Worm (Caenorhabditis elegans): Measurements from ENCODE around the gene srt-48.

srt-48 gene

ce11 chrIV:15068818-15069217 is at the start of gene srt-48:
Gene srt-48, minus strand, starts transcription at chrIV:15068918.
- TF ChIP-seq F49E8.2 (tag; optimal IDR thresholded peaks at IDR 0.05; ENCODE audit: borderline replicate concordance) (no peak), lir-3 (tag; optimal IDR thresholded peaks at IDR 0.05) (no peak), tag-97 (GFP tag; IDR thresholded peaks at IDR 0.05) (no peak), ztf-7 (tag; optimal IDR thresholded peaks at IDR 0.05) (no peak), snpc-1.2 (GFP tag; IDR thresholded peaks at IDR 0.05) (no peak), F26F4.8 (GFP tag; conservative IDR thresholded peaks at IDR 0.05) (no peak)

ce11 chrIV:15118390-15118789 is 49.7 kb upstream of the srt-48 start, which contains the start of gene M199.136:
Gene M199.136, plus strand, starts transcription at chrIV:15118690.
- no peak for TF ChIP-seq ceh-82 (tag; optimal IDR thresholded peaks at IDR 0.05)
- TF ChIP-seq nhr-6 (tag; optimal IDR thresholded peaks at IDR 0.05) = no peak
- TF ChIP-seq zfp-2 (tag; optimal IDR thresholded peaks at IDR 0.05) = no peak
- no peak for TF ChIP-seq arid-1 (GFP tag; conservative IDR thresholded peaks at IDR 0.05)

ce11 chrIV:15114324-15114723 is 45.6 kb upstream of the srt-48 start, which contains the start of gene M199.135:
Gene M199.135, plus strand, starts transcription at chrIV:15114624.
- TF ChIP-seq arid-1 (GFP tag; conservative IDR thresholded peaks at IDR 0.05) (no peak), attf-4 (tag; optimal IDR thresholded peaks at IDR 0.05) (no peak), pha-4 (GFP tag; IDR thresholded peaks at IDR 0.05) (no peak), pha-4 (tag; optimal IDR thresholded peaks at IDR 0.05) (no peak), T20F7.1 (GFP tag; optimal IDR thresholded peaks at IDR 0.05) (no peak), madf-5 (GFP tag; IDR thresholded peaks at IDR 0.05) (no peak), nhr-41 (GFP tag; IDR thresholded peaks at IDR 0.05) (no peak), hif-1 (tag; optimal IDR thresholded peaks at IDR 0.05) (no peak)

DNA sequence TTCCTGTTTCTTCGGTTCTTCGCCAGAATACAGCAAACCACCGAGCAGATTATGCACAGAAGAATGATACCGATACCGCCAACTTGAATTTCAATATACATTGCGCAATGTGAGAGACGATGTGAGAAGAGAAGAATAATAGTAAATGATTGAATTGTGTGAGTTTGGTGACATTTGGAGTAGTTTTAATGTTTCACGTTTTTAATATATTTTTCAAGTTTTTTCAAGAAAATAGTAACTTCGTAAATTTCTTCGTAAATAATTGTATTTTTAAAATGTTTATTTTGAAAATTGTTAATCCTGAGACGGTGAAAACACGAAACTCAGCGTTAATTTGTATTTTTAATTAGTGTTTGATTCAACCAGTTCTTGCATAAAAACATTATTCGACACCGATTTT is 44.4 kb upstream of the srt-48 start, which contains the start of gene M199.134:
M199.134 (minus strand) TSS at position 101 of the 400 bp plus-strand sequence.
- no peak for TF ChIP-seq lin-1 (GFP tag; IDR thresholded peaks at IDR 0.05)
- TF ChIP-seq lin-29 (GFP tag; IDR thresholded peaks at IDR 0.05) = no peak
- TF ChIP-seq tra-1 (GFP tag; IDR thresholded peaks at IDR 0.05) = no peak
- peak in 1 of 2 experiments; percentile 37 for TF ChIP-seq unc-62 (GFP tag; optimal IDR thresholded peaks at IDR 0.05 in 1 of 2)
- TF ChIP-seq unc-62 (tag; optimal IDR thresholded peaks at IDR 0.05) = no peak

ce11 chrIV:15108475-15108874 is 39.8 kb upstream of the srt-48 start, which contains the start of gene M199.2:
Gene M199.2, plus strand, starts transcription at chrIV:15108775.
- TF ChIP-seq daf-12 (tag; optimal IDR thresholded peaks at IDR 0.05) = no peak
- TF ChIP-seq ama-1 (optimal IDR thresholded peaks at IDR 0.05) = no peak
- TF ChIP-seq skn-1 (tag; optimal IDR thresholded peaks at IDR 0.05) = no peak
- TF ChIP-seq aha-1 (tag) = peak; percentile 56
- TF ChIP-seq F44E2.7 (GFP tag; IDR thresholded peaks at IDR 0.05) = no peak
- TF ChIP-seq ztf-7 (tag; optimal IDR thresholded peaks at IDR 0.05) = no peak
- peak in 1 of 2 experiments; percentile 73 for TF ChIP-seq unc-62 (GFP tag; optimal IDR thresholded peaks at IDR 0.05 in 1 of 2)
- TF ChIP-seq unc-62 (tag; optimal IDR thresholded peaks at IDR 0.05) = no peak
- TF ChIP-seq F26F4.8 (GFP tag; conservative IDR thresholded peaks at IDR 0.05) = no peak
- TF ChIP-seq lsy-2 (tag; optimal IDR thresholded peaks at IDR 0.05) = no peak

- peak; percentile 71 for TF ChIP-seq lin-13 (GFP tag; optimal IDR thresholded peaks at IDR 0.05)
- TF ChIP-seq ceh-82 (tag; optimal IDR thresholded peaks at IDR 0.05) = no peak
- no peak for TF ChIP-seq set-16 (GFP tag; IDR thresholded peaks at IDR 0.05)
- no peak for TF ChIP-seq T20F7.1 (GFP tag; optimal IDR thresholded peaks at IDR 0.05)
- TF ChIP-seq gei-8 (GFP tag; optimal IDR thresholded peaks at IDR 0.05) = no peak
- no peak for TF ChIP-seq nhr-48 (tag; optimal IDR thresholded peaks at IDR 0.05)
- peak; percentile 79 for TF ChIP-seq snpc-1.2 (GFP tag; IDR thresholded peaks at IDR 0.05)
- TF ChIP-seq mdt-29 (GFP tag; IDR thresholded peaks at IDR 0.05) = no peak
- TF ChIP-seq aha-1 (tag) = no peak
Measured at ce11 chrIV:15107218-15107617, 38.5 kb upstream of the srt-48 start.

All from whole organism, L4 larva.